Worm (Caenorhabditis elegans): ENCODE results near the gene B0524.5.
A peak's percentile ranks its signal among the peaks of the same experiment; 100 is the strongest.

Gene B0524.5

ce11 chrIII:1893851-1894250, at the start of gene B0524.5, which contains the start of gene B0524.2:
B0524.5 (minus strand) TSS chrIII:1893890.
B0524.2 (plus strand) TSS chrIII:1894057.
- no peak for TF ChIP-seq nhr-47 (tag; optimal IDR thresholded peaks at IDR 0.05)
- TF ChIP-seq hlh-4 (tag; optimal IDR thresholded peaks at IDR 0.05): no peak
- no peak for TF ChIP-seq nhr-19 (GFP tag; conservative IDR thresholded peaks at IDR 0.05)
- no peak for TF ChIP-seq fkh-4 (tag; optimal IDR thresholded peaks at IDR 0.05; ENCODE audit: borderline replicate concordance)
- no peak for TF ChIP-seq pqm-1 (tag; optimal IDR thresholded peaks at IDR 0.05)
- no peak for TF ChIP-seq nhr-76 (tag; optimal IDR thresholded peaks at IDR 0.05)
- TF ChIP-seq unc-98 (GFP tag; IDR thresholded peaks at IDR 0.05): no peak
- TF ChIP-seq unc-30 (tag; optimal IDR thresholded peaks at IDR 0.05): no peak
- no peak for TF ChIP-seq C34B4.2 (tag; optimal IDR thresholded peaks at IDR 0.05)
- no peak for TF ChIP-seq zag-1 (tag; optimal IDR thresholded peaks at IDR 0.05)
- no peak for TF ChIP-seq ceh-8 (GFP tag; optimal IDR thresholded peaks at IDR 0.05)
- no peak for TF ChIP-seq sup-37 (GFP tag; optimal IDR thresholded peaks at IDR 0.05)
- no peak for TF ChIP-seq F16B12.6 (tag; optimal IDR thresholded peaks at IDR 0.05)
- no peak for TF ChIP-seq nhr-20 (tag; optimal IDR thresholded peaks at IDR 0.05)
- no peak for TF ChIP-seq pax-3 (tag; optimal IDR thresholded peaks at IDR 0.05)
- no peak for TF ChIP-seq nhr-84 (tag; optimal IDR thresholded peaks at IDR 0.05)

- no peak for TF ChIP-seq ama-1 (optimal IDR thresholded peaks at IDR 0.05)
- no peak for TF ChIP-seq xbp-1 (tag; optimal IDR thresholded peaks at IDR 0.05)
- TF ChIP-seq irx-1 (tag; optimal IDR thresholded peaks at IDR 0.05): no peak
- TF ChIP-seq grh-1 (GFP tag; IDR thresholded peaks at IDR 0.05): no peak
- no peak for TF ChIP-seq nhr-76 (tag; optimal IDR thresholded peaks at IDR 0.05)
- no peak for TF ChIP-seq lir-3 (tag; optimal IDR thresholded peaks at IDR 0.05; ENCODE audit: poor library complexity)
- TF ChIP-seq zip-4 (GFP tag; optimal IDR thresholded peaks at IDR 0.05): no peak
- TF ChIP-seq aha-1 (tag; optimal IDR thresholded peaks at IDR 0.05): no peak
- no peak for TF ChIP-seq swsn-7 (tag; optimal IDR thresholded peaks at IDR 0.05)
- no peak for TF ChIP-seq C16A3.4 (tag; optimal IDR thresholded peaks at IDR 0.05)
- no peak for TF ChIP-seq C04F5.9 (tag; optimal IDR thresholded peaks at IDR 0.05)
- TF ChIP-seq lin-35 (GFP tag; optimal IDR thresholded peaks at IDR 0.05): no peak
- no peak for TF ChIP-seq aly-2 (tag; optimal IDR thresholded peaks at IDR 0.05)
- TF ChIP-seq efl-3 (GFP tag; optimal IDR thresholded peaks at IDR 0.05): no peak
Observed at ce11 chrIII:1943488-1943887, 49.8 kb upstream of the B0524.5 start, which contains the start of gene F53A3.1. F53A3.1 (minus strand) TSS chrIII:1943637.

- no peak for TF ChIP-seq fkh-8 (tag; optimal IDR thresholded peaks at IDR 0.05)
- no peak for TF ChIP-seq dpl-1 (GFP tag; optimal IDR thresholded peaks at IDR 0.05)
- no peak for TF ChIP-seq efl-1 (optimal IDR thresholded peaks at IDR 0.05)
- peak in 1 of 2 experiments; percentile 54 for TF ChIP-seq efl-1 (GFP tag; optimal IDR thresholded peaks at IDR 0.05 in 1 of 2)
- no peak for TF ChIP-seq aha-1 (tag; optimal IDR thresholded peaks at IDR 0.05)
- peak; percentile 49 for TF ChIP-seq nhr-85 (tag)
- TF ChIP-seq rnt-1 (tag; optimal IDR thresholded peaks at IDR 0.05): no peak
- TF ChIP-seq pax-3 (tag; optimal IDR thresholded peaks at IDR 0.05): no peak
- no peak for TF ChIP-seq ces-1 (GFP tag; optimal IDR thresholded peaks at IDR 0.05)
- TF ChIP-seq nhr-90 (tag; optimal IDR thresholded peaks at IDR 0.05; ENCODE audit: poor library complexity): no peak
- no peak for TF ChIP-seq lir-3 (tag; optimal IDR thresholded peaks at IDR 0.05; ENCODE audit: poor library complexity)
- no peak for TF ChIP-seq nhr-237 (tag; optimal IDR thresholded peaks at IDR 0.05)
- TF ChIP-seq lin-14 (GFP tag; optimal IDR thresholded peaks at IDR 0.05): no peak
- no peak for TF ChIP-seq xbp-1 (tag; optimal IDR thresholded peaks at IDR 0.05)
- TF ChIP-seq nhr-28 (tag; optimal IDR thresholded peaks at IDR 0.05): no peak
- no peak for TF ChIP-seq tlp-1 (tag; optimal IDR thresholded peaks at IDR 0.05)
- TF ChIP-seq blmp-1 (tag; optimal IDR thresholded peaks at IDR 0.05): no peak
- TF ChIP-seq alr-1 (tag; optimal IDR thresholded peaks at IDR 0.05; ENCODE audit: borderline replicate concordance): no peak
- no peak for TF ChIP-seq nhr-11 (tag; optimal IDR thresholded peaks at IDR 0.05)
- no peak for TF ChIP-seq grh-1 (GFP tag; IDR thresholded peaks at IDR 0.05)
- TF ChIP-seq snpc-4 (tag; optimal IDR thresholded peaks at IDR 0.05): no peak
- peak; percentile 66 for TF ChIP-seq aly-2 (tag; optimal IDR thresholded peaks at IDR 0.05)
- peak; percentile 24 to 61 for TF ChIP-seq lsy-2 (tag; optimal IDR thresholded peaks at IDR 0.05)
- no peak for TF ChIP-seq snu-23 (GFP tag; optimal IDR thresholded peaks at IDR 0.05)
- no peak for TF ChIP-seq pag-3 (tag; optimal IDR thresholded peaks at IDR 0.05; ENCODE audit: borderline replicate concordance, insufficient read depth)
- no peak for TF ChIP-seq unc-30 (tag; optimal IDR thresholded peaks at IDR 0.05)
- no peak for TF ChIP-seq ets-5 (GFP tag; IDR thresholded peaks at IDR 0.05)
- TF ChIP-seq elt-3 (tag; optimal IDR thresholded peaks at IDR 0.05): no peak
- TF ChIP-seq zag-1 (tag; optimal IDR thresholded peaks at IDR 0.05): no peak
- no peak for TF ChIP-seq mep-1 (tag; optimal IDR thresholded peaks at IDR 0.05)
- no peak for TF ChIP-seq pqm-1 (tag; optimal IDR thresholded peaks at IDR 0.05)
Observed at ce11 chrIII:1939625-1939988, 45.9 kb upstream of the B0524.5 start.
